Worm (Caenorhabditis elegans) whole organism, dauer: ENCODE measurements around the gene atf-7.

Experiments used
- unc-62 ChIP-seq: sonication (generic microtip); optimal IDR thresholded peaks from 2 replicates; lab custom pipeline; 2017; ENCODE audit warnings: missing biosample characterization, missing genetic modification reagents, missing genetic modification characterization

atf-7 gene

DNA sequence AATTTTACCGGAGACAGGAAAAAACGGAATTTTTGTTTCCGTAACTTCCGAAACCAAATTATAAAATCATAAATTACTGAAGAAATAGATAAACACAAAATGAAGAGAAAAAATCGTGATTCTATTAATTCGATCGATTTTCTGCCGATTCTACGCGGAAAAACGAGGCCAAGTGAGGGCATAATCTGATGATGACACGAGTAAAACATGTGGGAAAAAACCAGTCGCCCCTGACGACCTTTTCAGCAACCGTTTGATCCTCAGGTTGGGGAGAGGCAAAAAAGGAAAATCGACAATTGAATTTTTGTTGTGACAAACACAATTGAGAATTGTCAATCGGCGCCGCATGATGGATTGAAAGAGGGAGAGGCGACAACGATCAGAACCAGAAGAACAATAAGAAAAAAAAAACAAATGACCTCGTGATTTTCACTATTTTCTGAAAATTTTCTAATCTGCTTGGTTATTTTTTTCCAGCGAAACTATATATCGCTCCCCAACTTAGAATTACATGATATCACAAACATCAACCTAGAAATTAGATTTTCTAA, 6.2 kb upstream of the atf-7 start:
- TF ChIP-seq unc-62 (GFP tag; lab: Kevin White, UChicago), result no peak

DNA sequence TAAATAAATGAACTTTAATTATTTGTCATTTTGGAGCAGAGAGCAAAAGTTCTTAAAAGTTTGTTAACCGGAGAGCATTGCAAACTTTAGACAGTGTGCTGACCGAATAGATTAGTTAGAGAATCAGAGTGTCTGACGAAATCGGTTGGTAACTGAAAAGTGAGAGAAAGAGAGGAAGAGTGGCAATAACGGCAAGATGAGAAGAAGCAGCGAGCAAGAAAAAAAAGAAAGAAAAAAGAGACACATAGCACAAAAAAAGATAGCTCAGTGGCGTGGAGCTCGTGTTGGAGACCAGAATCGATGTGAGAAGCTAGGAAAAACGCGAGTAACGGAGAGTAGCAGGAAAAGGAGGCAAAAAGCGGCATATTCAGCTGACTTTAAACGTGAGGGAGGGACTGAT, 5.5 kb upstream of the atf-7 start:
- TF ChIP-seq unc-62 (GFP tag; lab: Kevin White, UChicago), result no peak

DNA sequence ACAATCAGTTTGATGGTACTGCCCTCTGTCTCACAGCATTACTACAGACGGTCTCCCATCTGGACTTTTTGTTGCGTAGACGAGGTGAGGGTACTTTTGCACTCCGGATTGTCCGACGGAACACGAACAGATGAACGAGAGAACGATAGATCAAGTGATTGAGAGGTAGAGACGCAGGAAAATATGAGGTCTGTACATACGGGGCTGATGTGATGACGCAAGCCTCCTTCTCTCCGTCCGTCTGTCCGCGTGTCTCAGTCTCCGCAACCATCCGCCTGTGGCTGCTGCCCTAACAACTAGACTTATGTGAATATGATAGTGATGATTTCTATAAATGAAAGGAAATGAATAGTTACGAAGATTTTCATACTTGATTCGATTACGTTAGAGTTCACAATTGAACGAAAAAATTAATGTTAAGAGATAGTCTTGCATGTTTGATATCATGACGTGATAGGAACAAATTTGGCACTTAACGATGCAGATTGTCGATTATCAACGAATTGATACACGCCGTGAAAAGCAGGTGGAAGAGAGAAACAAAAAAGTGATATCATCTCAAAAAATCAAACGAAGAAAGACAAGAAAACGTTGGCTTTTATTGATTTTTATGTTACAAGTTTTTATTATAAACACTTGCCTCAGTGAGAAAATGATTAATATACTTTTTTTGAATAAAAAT, 3.9 kb upstream of the atf-7 start:
- TF ChIP-seq unc-62 (GFP tag; lab: Kevin White, UChicago), result no peak

- TF ChIP-seq unc-62 (GFP tag; lab: Kevin White, UChicago), result no peak
Observed at ce11 chrIII:4496085-4496484, 2.8 kb downstream of the atf-7 start.

DNA sequence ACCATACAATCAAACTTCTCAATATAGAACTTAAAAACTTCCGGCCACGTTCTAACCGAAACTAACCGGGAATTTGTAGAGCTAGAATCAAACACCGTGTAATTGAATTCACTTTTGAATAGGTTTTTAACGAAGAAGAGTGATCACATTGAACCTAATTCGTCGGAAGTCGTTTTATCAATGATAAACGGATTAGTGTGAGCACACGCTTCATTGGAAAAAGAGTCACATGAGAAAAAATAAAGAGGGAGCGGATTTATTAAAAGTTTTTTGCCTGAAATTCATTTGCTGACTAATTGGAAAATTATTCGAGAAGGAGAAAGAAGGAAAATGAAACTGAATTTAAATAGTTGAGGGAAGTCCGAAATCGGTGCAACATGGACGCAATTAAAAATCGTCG, 3.2 kb downstream of the atf-7 start:
- TF ChIP-seq unc-62 (GFP tag; lab: Kevin White, UChicago), result no peak

ce11 chrIII:4495250-4495649, 3.6 kb downstream of the atf-7 start:
- TF ChIP-seq unc-62 (GFP tag; lab: Kevin White, UChicago), result no peak

ce11 chrIII:4494541-4495010, 4.3 kb downstream of the atf-7 start:
- TF ChIP-seq unc-62 (GFP tag; lab: Kevin White, UChicago), result no peak

DNA sequence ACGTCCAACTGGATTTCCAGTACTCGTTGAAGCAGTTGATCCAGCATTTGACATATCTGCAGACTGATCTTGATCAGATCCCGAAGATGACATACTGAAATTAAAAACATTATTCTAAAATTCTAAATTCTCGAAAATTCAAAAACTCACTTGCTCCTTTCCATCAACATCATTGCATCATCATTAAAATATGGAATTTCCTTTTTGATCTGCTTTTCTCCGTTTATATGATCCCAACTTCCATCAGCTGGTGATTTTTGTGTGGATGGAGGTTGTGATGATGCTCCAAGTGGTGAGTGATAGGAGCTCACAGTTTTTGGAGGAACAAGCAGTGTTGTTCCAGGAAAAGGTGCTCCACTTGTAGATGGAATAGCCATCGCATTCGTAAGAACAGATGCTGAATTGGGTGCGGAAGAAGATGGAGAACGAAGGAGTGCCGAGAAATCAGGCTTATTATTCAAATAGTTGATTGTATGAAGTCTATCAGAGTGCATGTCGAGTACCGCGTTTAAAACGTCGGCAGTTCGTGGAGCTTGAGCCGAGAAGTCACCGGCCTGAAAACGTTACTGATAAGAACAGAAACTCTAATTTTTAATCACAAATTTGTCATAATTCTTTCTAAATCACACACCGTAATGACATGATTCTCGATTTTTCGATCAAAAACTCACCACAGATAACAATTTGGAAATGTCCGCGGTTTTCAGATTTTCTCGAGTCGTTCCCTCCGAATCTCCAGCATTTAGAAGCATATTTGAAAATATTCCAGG, 5.7 kb downstream of the atf-7 start:
- no peak for TF ChIP-seq unc-62 (GFP tag; lab: Kevin White, UChicago)

DNA sequence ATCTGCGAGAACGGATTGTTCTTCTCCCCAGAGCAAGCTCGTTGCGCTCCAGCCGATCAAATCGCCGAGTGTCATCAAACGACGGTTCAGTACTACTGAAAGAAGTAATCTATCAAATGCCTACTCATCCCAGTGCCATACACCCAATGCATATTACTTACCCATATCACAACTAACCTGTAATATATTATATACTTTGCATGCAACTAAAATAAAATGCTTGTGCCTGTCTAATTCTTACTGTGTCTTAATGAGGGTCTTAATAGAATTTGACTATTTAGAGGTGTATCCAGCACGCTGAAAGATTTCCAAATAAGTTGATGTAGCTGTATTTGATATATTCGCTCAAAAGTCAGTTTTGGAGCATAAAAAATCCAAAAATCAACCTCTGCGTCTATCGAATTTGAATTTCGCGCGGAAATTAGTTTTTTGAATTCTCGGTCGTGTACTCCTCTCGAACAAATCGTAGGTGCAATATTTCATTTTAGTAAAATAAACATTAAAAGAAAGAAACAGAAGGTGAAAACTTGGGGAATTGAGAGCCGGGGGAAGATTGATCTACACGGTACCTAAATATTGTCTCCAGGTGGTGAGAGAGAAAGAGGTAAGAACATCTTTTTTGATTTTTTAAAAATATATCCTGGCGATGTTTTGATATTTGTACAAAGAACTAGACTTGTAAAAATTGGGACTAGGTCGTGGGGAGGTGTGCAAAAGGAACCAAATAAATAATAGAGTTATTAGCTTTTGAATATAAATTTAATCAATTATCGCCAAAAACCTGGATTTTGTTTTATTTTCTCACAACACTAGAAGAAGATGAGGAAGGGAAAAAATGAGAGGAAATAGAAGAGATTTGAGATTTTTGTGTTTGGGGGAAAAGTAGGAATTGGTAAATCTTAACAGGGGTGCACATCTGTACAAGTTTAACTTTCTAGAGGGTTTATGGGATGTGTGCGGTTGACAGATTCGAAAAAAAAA, 7.4 kb downstream of the atf-7 start:
- no peak for TF ChIP-seq unc-62 (GFP tag; lab: Kevin White, UChicago)

DNA sequence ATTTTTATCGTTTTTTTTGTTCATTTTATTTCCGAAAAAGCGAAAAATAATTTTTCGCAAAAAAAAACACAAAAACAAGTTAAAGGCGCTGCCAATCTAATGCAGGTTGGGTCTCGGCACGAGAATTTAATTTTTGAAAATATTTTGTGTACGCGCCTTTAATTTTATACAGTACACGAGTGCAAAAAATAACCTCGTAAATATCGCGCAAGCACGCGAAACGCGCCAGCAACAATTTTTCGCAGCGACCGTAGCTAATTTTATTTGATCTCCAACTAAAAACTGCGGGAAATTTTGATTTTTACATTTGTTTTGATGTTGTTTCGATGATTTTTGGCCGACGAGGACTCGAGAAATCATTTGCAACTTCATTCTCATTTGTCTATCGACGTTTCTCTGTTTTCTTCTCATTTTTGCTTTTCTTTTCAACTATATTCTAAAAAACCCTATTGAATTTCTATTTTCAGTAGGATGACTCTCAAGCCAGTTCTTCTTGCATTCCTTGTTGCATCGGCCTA, 9.9 kb downstream of the atf-7 start, which contains the start of gene cpg-1:
Gene cpg-1, plus strand, starts transcription at position 468 of the 518 bp plus-strand sequence.
- TF ChIP-seq unc-62 (GFP tag; lab: Kevin White, UChicago), result no peak

- no peak for TF ChIP-seq unc-62 (GFP tag; lab: Kevin White, UChicago)
Observed at ce11 chrIII:4487271-4487670, 11.6 kb downstream of the atf-7 start.

DNA sequence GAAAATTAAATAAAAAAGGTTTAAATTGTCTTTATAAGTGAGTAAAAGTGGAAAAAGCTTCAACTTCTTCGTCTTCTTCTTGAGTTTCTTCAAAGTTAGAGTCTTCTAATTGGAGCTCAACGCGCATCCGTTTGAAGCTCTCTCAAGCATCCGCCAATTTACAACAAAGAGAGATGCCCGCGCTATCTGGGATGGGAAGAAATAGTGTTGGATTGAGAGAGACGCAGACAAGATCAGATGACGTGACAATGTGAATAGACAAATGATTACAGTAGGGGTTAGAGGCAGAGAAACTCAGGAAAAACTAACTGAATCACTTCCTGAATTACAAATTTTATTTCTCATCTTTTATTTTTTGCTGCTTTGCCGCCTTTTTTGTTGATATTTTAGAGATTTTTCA, 15.9 kb downstream of the atf-7 start:
- no peak for TF ChIP-seq unc-62 (GFP tag; lab: Kevin White, UChicago)

DNA sequence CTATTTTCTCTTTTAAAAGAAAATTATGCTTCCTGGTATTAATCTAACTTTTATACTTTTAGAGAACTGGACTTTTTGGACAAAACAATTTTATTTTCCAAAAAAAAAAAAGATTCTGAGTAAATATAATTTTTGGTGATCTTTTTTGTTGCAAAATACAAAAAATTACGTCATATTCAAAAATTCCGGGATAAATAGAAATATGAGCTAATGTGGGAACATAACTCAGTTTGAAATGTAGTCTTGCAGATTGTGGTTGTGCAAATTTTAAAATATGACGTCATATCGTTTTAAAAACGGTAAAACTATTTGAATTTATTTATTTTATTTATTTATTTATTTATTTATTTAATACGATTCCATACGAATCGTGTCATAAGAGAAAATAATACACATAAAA, 17.1 kb downstream of the atf-7 start:
- TF ChIP-seq unc-62 (GFP tag; lab: Kevin White, UChicago), result no peak

DNA sequence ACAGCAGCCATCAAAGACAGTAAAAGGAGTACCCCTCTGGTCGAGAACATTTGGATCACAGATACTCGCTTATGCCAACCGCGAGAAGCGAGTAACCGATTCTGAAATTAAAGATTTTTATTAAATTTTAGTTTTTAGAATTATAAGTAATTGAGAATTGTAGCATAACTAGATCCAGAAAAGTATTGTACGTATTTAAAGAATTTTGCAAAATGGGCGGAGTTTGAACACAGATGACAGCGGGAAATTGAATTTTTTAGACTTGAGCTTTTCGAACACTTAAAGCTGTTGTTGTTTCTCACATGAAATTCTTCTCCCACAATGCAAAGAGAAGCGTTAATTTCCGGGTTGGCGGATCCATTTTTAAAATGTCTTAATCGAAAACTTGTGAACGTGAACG, 21.4 kb downstream of the atf-7 start, which contains the start of gene ins-17:
Gene ins-17, minus strand, starts transcription at position 101 of the 400 bp plus-strand sequence.
- TF ChIP-seq unc-62 (GFP tag; lab: Kevin White, UChicago), result no peak

ce11 chrIII:4476806-4477205, 22.0 kb downstream of the atf-7 start:
- TF ChIP-seq unc-62 (GFP tag; lab: Kevin White, UChicago), result no peak
